Worm (Caenorhabditis elegans) whole organism, young adult: ENCODE data around the gene C27B7.2.

Experiments
- ama-1 ChIP-seq, 3 experiments: fragments of 150-350 bp in 1 of 3; sonication (generic microtip) in 2 of 3; optimal IDR thresholded peaks; 2 replicates each; lab custom pipeline; 2014 to 2018; ENCODE audit warnings: missing biosample characterization in 2 of 3, missing genetic modification characterization in 2 of 3, missing genetic modification reagents in 2 of 3
- ceh-58 ChIP-seq: fragments of 200-800 bp; sonication (Bioruptor generic); IDR thresholded peaks from 2 replicates; pipeline ENCODE4 v1.3.6; 2022; ENCODE audit warnings: missing genetic modification characterization, missing compliant biosample characterization
- lin-40 ChIP-seq: sonication (generic microtip); optimal IDR thresholded peaks from 2 replicates; lab custom pipeline; 2016; ENCODE audit warnings: missing genetic modification characterization, mild to moderate bottlenecking, missing compliant biosample characterization, missing genotype, missing genetic modification reagents
- nfya-2 ChIP-seq: fragments of 200-800 bp; sonication (Bioruptor generic); IDR thresholded peaks from 2 replicates; pipeline ENCODE4 v1.3.6; 2022; ENCODE audit warnings: missing genetic modification reagents, missing genetic modification characterization, missing compliant biosample characterization
- sea-2 ChIP-seq: fragments of 200-800 bp; sonication (Bioruptor generic); IDR thresholded peaks from 2 replicates; pipeline ENCODE4 v1.3.6; 2022; ENCODE audit warnings: missing genetic modification characterization, missing compliant biosample characterization

DNA sequence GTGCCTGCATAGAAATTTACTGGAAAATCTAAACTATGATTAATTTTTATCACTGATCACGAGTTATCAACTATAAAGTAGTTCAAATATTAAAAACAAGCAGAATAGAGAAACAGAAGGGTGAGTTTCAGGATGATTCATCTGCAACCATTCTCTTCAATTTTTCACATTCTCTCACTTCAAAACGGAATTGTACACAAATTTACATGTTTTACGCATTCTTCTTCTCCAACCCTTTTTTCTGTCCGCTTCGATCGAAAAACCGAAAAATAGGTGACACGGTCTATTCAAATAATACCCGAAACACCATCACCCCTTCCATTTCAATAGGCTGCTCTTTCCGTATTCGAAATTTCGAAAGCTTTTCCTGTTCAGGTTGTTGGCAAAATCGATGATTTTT, 40.9 kb downstream of the C27B7.2 start, which contains the start of gene D1046.4:
- no peak for TF ChIP-seq sea-2
- no peak for TF ChIP-seq nfya-2 (GFP tag; lab: Robert Waterston, UW)
- TF ChIP-seq lin-40 (tag; lab: Kevin White, UChicago): no peak
- no peak for TF ChIP-seq ceh-58 (GFP tag; lab: Robert Waterston, UW)
- no peak for TF ChIP-seq ama-1 (optimal IDR thresholded peaks at IDR 0.05; lab: Kevin White, UChicago)
- no peak for TF ChIP-seq ama-1 (GFP tag; optimal IDR thresholded peaks at IDR 0.05; lab: Kevin White, UChicago)
